Worm (Caenorhabditis elegans): ENCODE measurements around the gene mbl-1.

ce11 chrX:16960346-16960745 lies 18.1 kb upstream of the mbl-1 start:
- TF ChIP-seq blmp-1 (tag; optimal IDR thresholded peaks at IDR 0.05) (no peak), aha-1 (tag; optimal IDR thresholded peaks at IDR 0.05) (no peak), elt-2 (tag; optimal IDR thresholded peaks at IDR 0.05) (no peak), snpc-4 (tag; optimal IDR thresholded peaks at IDR 0.05) (no peak), nhr-76 (tag; optimal IDR thresholded peaks at IDR 0.05) (no peak), mef-2 (tag; optimal IDR thresholded peaks at IDR 0.05) (no peak)
